Worm (Caenorhabditis elegans): Measurements from ENCODE around the gene C35A5.11.

Gene C35A5.11

DNA sequence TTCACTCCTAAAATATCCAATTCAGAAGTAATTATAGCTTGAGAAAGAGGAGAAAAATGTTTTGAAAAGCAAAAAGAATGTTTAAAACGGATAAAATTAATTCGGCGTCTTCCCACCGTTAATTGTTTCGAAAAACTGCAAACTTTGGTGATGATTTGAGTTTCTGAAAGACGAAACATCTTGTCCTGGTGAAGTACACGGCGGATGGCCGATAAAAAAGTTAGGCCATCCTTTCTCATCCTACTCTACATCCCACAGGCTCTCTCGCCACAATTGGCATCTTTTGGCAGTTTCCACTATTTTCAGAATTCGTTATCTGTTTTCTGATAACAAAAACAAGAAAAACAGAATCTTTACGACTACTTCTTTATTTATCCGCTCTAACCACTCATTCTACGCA is 23.0 kb upstream of the C35A5.11 start, which contains the start of the genes C35A5.8 and hda-11 (continued):
- peak in 1 of 3 experiments; percentile 11 for TF ChIP-seq lin-35 (GFP tag; optimal IDR thresholded peaks at IDR 0.05)
- TF ChIP-seq sptf-2 (GFP tag; optimal IDR thresholded peaks at IDR 0.05) = no peak
- TF ChIP-seq ama-1 (optimal IDR thresholded peaks at IDR 0.05) = no peak
- TF ChIP-seq ama-1 (GFP tag; optimal IDR thresholded peaks at IDR 0.05) = no peak
- peak; percentile 46 for TF ChIP-seq lsl-1 (GFP tag; optimal IDR thresholded peaks at IDR 0.05)
- TF ChIP-seq unc-130 (GFP tag; optimal IDR thresholded peaks at IDR 0.05) = peak; percentile 78
- peak; percentile 57 for TF ChIP-seq lin-40 (tag; optimal IDR thresholded peaks at IDR 0.05)
- TF ChIP-seq T26A5.8 (tag; optimal IDR thresholded peaks at IDR 0.05) = no peak
- peak; percentile 23 for TF ChIP-seq sdz-38 (tag; optimal IDR thresholded peaks at IDR 0.05)
- TF ChIP-seq B0035.1 (tag; optimal IDR thresholded peaks at IDR 0.05) = no peak
- TF ChIP-seq F57C9.4 (tag; optimal IDR thresholded peaks at IDR 0.05) = no peak
- TF ChIP-seq somi-1 (GFP tag; optimal IDR thresholded peaks at IDR 0.05) = no peak
- TF ChIP-seq lin-26 (GFP tag; IDR thresholded peaks at IDR 0.05) = no peak
- no peak for TF ChIP-seq B0336.3 (GFP tag; IDR thresholded peaks at IDR 0.05)
- TF ChIP-seq hrde-1 (tag; optimal IDR thresholded peaks at IDR 0.05; ENCODE audit: borderline replicate concordance) = no peak
- no peak for TF ChIP-seq ztf-26 (tag; optimal IDR thresholded peaks at IDR 0.05)
- TF ChIP-seq D2030.7 (GFP tag; IDR thresholded peaks at IDR 0.05) = peak; percentile 67
- TF ChIP-seq attf-5 (GFP tag; optimal IDR thresholded peaks at IDR 0.05) = no peak
- TF ChIP-seq aptf-2 (GFP tag; conservative IDR thresholded peaks at IDR 0.05) = 0 out of 2 replicates have a peak, but pooled peaks have one; percentile 11
- TF ChIP-seq Y79H2A.3 (GFP tag; conservative IDR thresholded peaks at IDR 0.05) = no peak
- peak; percentile 82 for TF ChIP-seq dox-1 (GFP tag; IDR thresholded peaks at IDR 0.05)
- no peak for TF ChIP-seq ztf-25 (GFP tag; IDR thresholded peaks at IDR 0.05)
- no peak for TF ChIP-seq athp-1 (tag; optimal IDR thresholded peaks at IDR 0.05)
- peak; percentile 60 for TF ChIP-seq ceh-79 (tag; optimal IDR thresholded peaks at IDR 0.05)
- peak; percentile 11; the same call in 1 of the 2 replicates for TF ChIP-seq ceh-91 (GFP tag; IDR thresholded peaks at IDR 0.05)
- no peak for TF ChIP-seq egl-44 (GFP tag; IDR thresholded peaks at IDR 0.05)
- TF ChIP-seq egl-18 (GFP tag; IDR thresholded peaks at IDR 0.05) = no peak
- no peak for TF ChIP-seq repo-1 (tag; optimal IDR thresholded peaks at IDR 0.05)
- TF ChIP-seq hlh-12 (tag; optimal IDR thresholded peaks at IDR 0.05) = no peak
- peak; percentile 57 for TF ChIP-seq F22D6.2 (tag; optimal IDR thresholded peaks at IDR 0.05)
- TF ChIP-seq tbp1 (GFP tag; optimal IDR thresholded peaks at IDR 0.05) = no peak
- peak in 1 of 2 experiments; percentile 49 for TF ChIP-seq let-607 (tag; optimal IDR thresholded peaks at IDR 0.05)
- TF ChIP-seq Y56A3A.18 (GFP tag; IDR thresholded peaks at IDR 0.05) = no peak
- peak; percentile 40; the same call in 1 of the 2 replicates for TF ChIP-seq let-526 (GFP tag; IDR thresholded peaks at IDR 0.05)
- TF ChIP-seq Y95B8A.8 (GFP tag; IDR thresholded peaks at IDR 0.05) = no peak
- TF ChIP-seq ets-4 (GFP tag; optimal IDR thresholded peaks at IDR 0.05) = no peak
- no peak for TF ChIP-seq aptf-3 (GFP tag; IDR thresholded peaks at IDR 0.05)
- no peak for TF ChIP-seq F49E8.2 (tag; optimal IDR thresholded peaks at IDR 0.05; ENCODE audit: insufficient read depth)
- no peak for TF ChIP-seq T07F8.4 (tag; optimal IDR thresholded peaks at IDR 0.05)
- TF ChIP-seq rec-8 (tag; optimal IDR thresholded peaks at IDR 0.05) = peak; percentile 52 to 60
- no peak for TF ChIP-seq Y53F4B.3 (GFP tag; IDR thresholded peaks at IDR 0.05)
- no peak for TF ChIP-seq dpl-1 (GFP tag; optimal IDR thresholded peaks at IDR 0.05)
- TF ChIP-seq lag-1 (GFP tag; IDR thresholded peaks at IDR 0.05) = no peak
- peak; percentile 76; the same call in 1 of the 2 replicates for TF ChIP-seq madf-3 (GFP tag; IDR thresholded peaks at IDR 0.05)
- TF ChIP-seq Y67H2A.10 (GFP tag; conservative IDR thresholded peaks at IDR 0.05) = no peak
- TF ChIP-seq hmg-20 (GFP tag; IDR thresholded peaks at IDR 0.05) = 0 out of 2 replicates have a peak, but pooled peaks have one; percentile 7
- TF ChIP-seq egrh-3 (GFP tag; IDR thresholded peaks at IDR 0.05) = no peak
- peak; percentile 57 for TF ChIP-seq zim-3 (tag; optimal IDR thresholded peaks at IDR 0.05)
- TF ChIP-seq tlf-1 (GFP tag; optimal IDR thresholded peaks at IDR 0.05) = peak; percentile 10
- no peak for TF ChIP-seq ceh-40 (GFP tag; IDR thresholded peaks at IDR 0.05)

All from whole organism, young adult.